Fruit fly (Drosophila melanogaster): Measurements from ENCODE around the gene CG31909.
A peak's percentile ranks its signal among the peaks of the same experiment; 100 is the strongest.

Gene CG31909

DNA sequence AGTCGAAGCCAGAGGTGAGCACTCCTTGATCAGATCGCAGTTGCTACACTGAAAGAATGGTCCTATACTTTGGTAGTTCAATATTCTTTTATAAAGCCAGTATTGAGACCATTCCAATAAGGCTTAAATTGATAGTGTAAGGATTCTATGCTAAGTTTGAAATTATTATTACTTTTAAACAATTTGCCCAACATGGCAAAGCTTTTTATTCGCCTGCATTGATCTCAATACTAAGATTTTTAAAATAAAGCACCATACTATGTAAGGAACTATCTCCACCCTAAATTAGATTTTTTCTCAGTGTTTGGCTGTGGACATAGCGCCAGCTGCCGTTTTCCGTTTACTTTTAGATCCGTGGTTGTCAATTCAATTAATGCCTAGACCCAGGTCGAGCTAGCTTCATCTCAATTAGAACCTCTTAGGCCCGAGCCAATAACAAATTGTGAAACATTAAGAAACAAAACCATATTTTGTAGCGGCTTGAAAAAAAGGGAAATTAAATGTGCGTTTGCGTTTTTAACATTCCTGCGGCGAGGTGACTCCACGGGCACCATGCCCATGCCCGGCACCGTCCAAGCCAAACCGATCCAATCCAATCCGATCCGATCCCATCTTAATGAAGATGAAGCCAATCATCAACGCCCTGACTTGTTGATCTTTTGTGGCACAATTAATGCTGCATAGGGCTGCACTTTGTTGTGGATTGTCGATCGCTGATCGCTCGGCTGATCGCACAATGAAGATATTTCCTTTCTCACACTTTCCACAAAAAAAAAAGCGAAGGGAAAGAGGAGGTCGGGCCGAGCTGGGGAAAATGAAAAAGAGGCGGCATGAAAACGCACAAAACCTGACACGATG lies 36.4 kb downstream of the CG31909 start (continued):
- TF ChIP-seq CG17361 (GFP tag; IDR thresholded peaks at IDR 0.05) (peak; percentile 75), CG17829 (tag; optimal IDR thresholded peaks at IDR 0.05) (peak; percentile 62), Bteb2 (GFP tag; optimal IDR thresholded peaks at IDR 0.05) (no peak), CG2202 (tag; optimal IDR thresholded peaks at IDR 0.05) (peak; percentile 39), eve (GFP tag; optimal IDR thresholded peaks at IDR 0.05) (peak in 1 of 2 experiments; percentile 23), PHDP (tag; optimal IDR thresholded peaks at IDR 0.05) (peak; percentile 8), slou (GFP tag; optimal IDR thresholded peaks at IDR 0.05) (no peak), ac (GFP tag; optimal IDR thresholded peaks at IDR 0.05) (peak; percentile 22), CG9727 (GFP tag; optimal IDR thresholded peaks at IDR 0.05) (peak; percentile 72), Hr51 (GFP tag; optimal IDR thresholded peaks at IDR 0.05) (peak in 1 of 2 experiments; percentile 17), bsh (GFP tag; optimal IDR thresholded peaks at IDR 0.05) (peak in 1 of 2 experiments; percentile 68), tin (GFP tag; optimal IDR thresholded peaks at IDR 0.05) (peak; percentile 23), CG2875 (GFP tag; optimal IDR thresholded peaks at IDR 0.05) (peak; percentile 15), CG10274 (GFP tag; optimal IDR thresholded peaks at IDR 0.05) (no peak), psq (GFP tag; optimal IDR thresholded peaks at IDR 0.05) (no peak), CG4617 (GFP tag; optimal IDR thresholded peaks at IDR 0.05; ENCODE audit: borderline replicate concordance) (no peak), Ssrp (tag; optimal IDR thresholded peaks at IDR 0.05) (peak; percentile 50), CG4404 (GFP tag; IDR thresholded peaks at IDR 0.05) (peak; percentile 71), stwl (tag; optimal IDR thresholded peaks at IDR 0.05) (no peak), CG7372 (GFP tag; IDR thresholded peaks at IDR 0.05) (no peak), D19A (tag; optimal IDR thresholded peaks at IDR 0.05) (peak; percentile 39), bcd (GFP tag; optimal IDR thresholded peaks at IDR 0.05) (peak; percentile 19), az2 (GFP tag; optimal IDR thresholded peaks at IDR 0.05) (peak; percentile 41), zf30C (GFP tag; optimal IDR thresholded peaks at IDR 0.05) (peak; percentile 61), gcm (GFP tag; optimal IDR thresholded peaks at IDR 0.05) (peak; percentile 12), CG6689 (GFP tag; IDR thresholded peaks at IDR 0.05) (peak; percentile 59; the same call in 1 of the 2 replicates), hth (optimal IDR thresholded peaks at IDR 0.05) (no peak), phol (tag; optimal IDR thresholded peaks at IDR 0.05) (peak; percentile 64), tup (GFP tag; optimal IDR thresholded peaks at IDR 0.05) (no peak), danr (GFP tag; IDR thresholded peaks at IDR 0.05) (peak; percentile 34; the same call in 1 of the 2 replicates), Blimp-1 (GFP tag; optimal IDR thresholded peaks at IDR 0.05) (peak; percentile 11), CG18262 (tag; optimal IDR thresholded peaks at IDR 0.05) (peak; percentile 80), CG9876 (GFP tag; optimal IDR thresholded peaks at IDR 0.05) (no peak), CG7556 (GFP tag; optimal IDR thresholded peaks at IDR 0.05) (peak; percentile 53), CG9609 (GFP tag; optimal IDR thresholded peaks at IDR 0.05) (no peak), CG8359 (GFP tag; optimal IDR thresholded peaks at IDR 0.05; ENCODE audit: borderline replicate concordance) (no peak), CG7745 (tag; optimal IDR thresholded peaks at IDR 0.05) (no peak), repo (GFP tag; optimal IDR thresholded peaks at IDR 0.05) (no peak), onecut (GFP tag; IDR thresholded peaks at IDR 0.05) (0 out of 2 replicates have a peak, but pooled peaks have one; percentile 13), dysf (GFP tag; IDR thresholded peaks at IDR 0.05) (0 out of 3 replicates have a peak, but pooled peaks have one; percentile 6), CG13775 (GFP tag; optimal IDR thresholded peaks at IDR 0.05) (peak; percentile 37), ERR (GFP tag; optimal IDR thresholded peaks at IDR 0.05) (no peak), CG6254 (GFP tag; optimal IDR thresholded peaks at IDR 0.05) (peak; percentile 17), Ptx1 (GFP tag; IDR thresholded peaks at IDR 0.05) (peak; percentile 31; the same call in 1 of the 2 replicates), kni (GFP tag; optimal IDR thresholded peaks at IDR 0.05) (no peak), ranshi (GFP tag; IDR thresholded peaks at IDR 0.05) (peak; percentile 42; the same call in 1 of the 2 replicates), Oli (tag; optimal IDR thresholded peaks at IDR 0.05) (peak; percentile 54), CG18476 (GFP tag; optimal IDR thresholded peaks at IDR 0.05) (peak; percentile 2)
